Fruit fly (Drosophila melanogaster) whole organism, larva: ENCODE data around the gene galectin.

ENCODE experiments used
- noc ChIP-seq: fragments of 200-800 bp; sonication (Bioruptor generic); optimal IDR thresholded peaks from 3 replicates; lab custom pipeline; 2019; ENCODE audit warnings: missing biosample characterization, mild to moderate bottlenecking, missing genetic modification characterization, moderate library complexity

The galectin gene

DNA sequence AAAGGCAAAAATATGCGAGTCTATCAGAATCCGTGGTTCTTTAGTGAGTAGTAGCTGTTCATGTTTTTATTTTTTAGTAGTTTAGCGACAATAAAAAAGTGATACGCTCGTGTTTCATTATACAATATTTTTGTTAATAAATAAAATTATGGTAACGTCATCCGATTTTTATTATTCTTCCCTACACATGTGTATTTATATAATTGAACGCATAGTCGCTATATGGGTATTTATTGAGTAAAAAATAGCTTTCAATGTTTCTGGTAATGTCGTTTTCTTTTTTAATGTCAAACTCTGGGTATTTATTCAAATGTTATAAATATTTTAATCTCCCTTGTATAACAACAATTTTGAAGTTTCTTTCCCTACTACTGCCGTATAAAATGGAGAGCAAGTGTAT lies 4.5 kb downstream of the galectin start, which contains the start of gene CG11374:
TSS of gene CG11374 (plus strand) at position 301 of the 400 bp plus-strand sequence.
- TF ChIP-seq noc: no peak

DNA sequence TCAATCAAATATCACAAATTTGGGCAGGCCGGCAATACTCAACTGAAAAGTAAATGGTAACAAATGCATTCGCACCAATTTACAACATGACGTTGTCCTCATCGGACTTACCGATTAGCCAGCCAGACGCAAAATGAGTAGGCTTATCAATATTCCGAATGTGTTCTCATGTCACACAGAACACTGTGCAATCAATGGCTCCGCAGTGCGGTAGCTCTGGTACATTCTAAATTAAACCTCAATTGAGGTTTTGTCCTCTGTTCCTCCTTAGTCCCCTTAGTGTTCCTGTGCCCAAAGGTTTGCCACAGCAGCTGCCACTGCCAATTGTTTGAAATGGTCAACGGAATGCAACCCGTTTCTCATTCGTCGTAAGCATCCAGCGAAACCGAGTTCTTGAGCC lies 7.3 kb downstream of the galectin start:
- no peak for TF ChIP-seq noc

DNA sequence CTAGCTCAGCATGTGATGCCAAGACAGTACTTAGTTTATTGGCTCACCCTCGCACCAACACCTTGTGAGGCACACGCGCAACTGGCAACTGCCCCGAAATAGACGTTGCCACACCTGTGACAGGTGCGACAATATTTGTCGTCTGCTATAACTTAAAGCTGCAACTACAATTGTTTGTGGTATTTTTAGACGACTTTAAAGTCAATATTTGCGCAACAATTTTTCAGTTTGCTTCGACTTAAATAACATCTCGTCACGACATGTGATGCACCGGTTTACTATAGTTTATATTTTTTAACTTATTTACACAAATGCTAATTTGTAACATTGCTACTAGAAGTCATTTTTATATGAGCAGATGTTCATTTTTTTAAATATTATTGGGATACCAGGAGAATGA lies 9.6 kb downstream of the galectin start:
- peak; percentile 46 for TF ChIP-seq noc

DNA sequence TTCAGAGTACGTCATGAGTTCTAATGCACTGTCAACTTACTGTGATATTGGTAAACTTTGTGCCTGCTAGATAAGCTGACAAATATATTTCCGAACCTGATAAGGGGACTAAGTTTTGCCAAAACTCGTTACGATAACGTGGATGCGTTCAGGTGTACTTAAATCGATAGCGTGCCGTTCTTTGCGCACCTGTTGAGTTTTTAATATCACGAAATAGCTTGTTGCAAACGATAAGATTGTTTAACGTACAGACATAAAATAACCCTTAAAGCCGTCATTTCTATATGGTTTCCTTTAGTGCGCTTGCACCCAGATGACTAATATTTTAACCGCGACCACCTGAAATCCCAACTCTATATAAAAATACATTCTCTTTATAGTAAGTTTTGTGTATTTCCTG lies 10.5 kb downstream of the galectin start:
- TF ChIP-seq noc: no peak

DNA sequence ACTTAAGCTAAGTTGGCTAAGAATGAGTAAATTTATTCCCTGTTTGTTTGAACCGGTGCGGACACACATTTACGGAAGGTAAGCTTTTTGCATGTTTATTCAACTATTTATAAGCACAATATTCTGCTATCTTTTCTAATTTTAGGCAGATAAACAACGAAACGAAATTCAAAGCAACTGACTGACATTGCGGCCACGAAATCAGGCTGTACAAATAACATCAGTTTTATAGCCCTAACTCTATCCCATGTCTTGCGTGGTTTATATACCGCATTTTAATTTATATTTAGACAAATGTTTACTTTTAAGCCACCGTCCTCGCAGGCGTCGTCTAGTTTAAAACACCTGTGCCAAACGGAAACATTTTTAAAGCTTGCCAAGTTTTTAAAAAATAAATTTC lies 13.5 kb downstream of the galectin start:
- peak; percentile 66 for TF ChIP-seq noc

DNA sequence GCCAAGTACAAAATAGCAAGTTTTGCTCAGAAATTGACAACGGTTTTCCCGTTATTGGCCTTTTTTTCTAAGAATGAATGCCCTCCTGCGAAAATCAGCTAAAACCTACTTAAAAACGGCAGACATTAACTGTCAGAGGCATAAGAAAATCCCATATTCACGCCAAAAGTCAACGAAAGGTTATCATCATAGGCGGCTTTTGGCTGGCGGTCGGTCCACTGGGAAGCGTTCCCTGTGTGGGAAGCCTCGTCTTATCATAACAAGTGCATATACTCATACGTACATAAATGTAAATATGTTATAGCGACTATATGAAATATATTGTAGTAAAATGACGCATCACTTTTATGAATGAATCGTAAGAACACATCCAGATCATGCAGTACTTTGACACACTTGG lies 14.1 kb downstream of the galectin start:
- TF ChIP-seq noc: no peak

DNA sequence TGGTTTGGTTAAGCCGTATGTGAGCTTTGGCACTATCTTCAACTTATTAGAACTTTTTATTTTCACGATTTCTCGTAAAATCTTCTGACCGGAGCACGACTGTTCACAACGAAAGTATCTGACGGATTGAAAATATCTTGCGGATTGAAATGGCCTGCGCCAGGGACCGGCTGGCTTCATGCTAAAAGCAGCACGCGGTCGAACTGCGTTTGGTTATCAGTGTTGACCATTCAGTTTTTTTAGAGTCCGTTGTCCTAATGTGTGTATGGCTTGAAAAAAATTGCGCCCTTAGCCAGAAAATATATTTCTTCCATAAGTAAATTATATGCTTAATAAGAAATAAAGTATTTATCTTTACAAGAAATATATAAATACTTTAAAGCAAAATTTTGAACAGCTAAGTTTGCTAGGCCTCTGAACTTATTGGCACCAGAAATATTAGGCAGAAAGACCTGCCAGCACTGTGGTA lies 15.7 kb downstream of the galectin start, which contains the start of gene net:
TSS of gene net (minus strand) at position 133 of the 469 bp plus-strand sequence.
- peak; percentile 82 for TF ChIP-seq noc

DNA sequence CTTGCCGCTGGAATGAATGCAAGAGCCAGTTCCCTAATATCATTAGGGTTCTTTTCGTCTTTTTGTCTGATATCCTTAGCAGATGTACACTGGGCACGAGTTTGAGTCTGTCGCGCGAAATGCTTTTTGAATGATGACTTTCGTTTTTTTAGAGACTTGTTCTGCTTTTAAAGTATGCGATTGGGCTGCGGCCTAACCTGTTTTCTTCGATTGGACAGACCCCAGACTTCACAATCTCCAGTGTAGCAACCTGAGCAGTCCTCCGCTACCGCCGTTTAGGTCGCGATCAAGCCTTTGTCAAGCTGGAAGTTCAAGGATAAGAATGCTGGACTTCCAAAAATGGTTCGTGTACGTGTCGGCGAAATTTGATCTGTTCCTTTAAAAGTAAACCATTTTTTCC lies 17.0 kb downstream of the galectin start:
- no peak for TF ChIP-seq noc

DNA sequence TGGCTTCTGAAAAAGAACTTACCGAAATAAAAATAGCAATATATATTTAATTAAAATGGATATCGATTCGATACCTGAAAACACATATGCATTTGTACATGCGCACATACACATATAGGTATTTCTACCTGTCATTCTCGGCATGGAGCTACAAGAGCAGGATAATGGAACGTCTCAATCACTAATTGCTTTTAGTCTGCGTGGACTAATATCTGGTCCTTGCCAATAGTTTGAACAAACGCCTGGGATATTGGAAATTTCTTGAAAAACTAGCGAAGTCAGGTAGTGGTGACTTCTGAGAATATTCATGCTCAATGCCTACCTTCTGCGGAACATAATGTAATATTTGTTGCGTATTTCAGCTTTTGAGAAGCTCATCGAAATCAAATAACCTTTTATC lies 17.6 kb downstream of the galectin start:
- TF ChIP-seq noc: no peak

DNA sequence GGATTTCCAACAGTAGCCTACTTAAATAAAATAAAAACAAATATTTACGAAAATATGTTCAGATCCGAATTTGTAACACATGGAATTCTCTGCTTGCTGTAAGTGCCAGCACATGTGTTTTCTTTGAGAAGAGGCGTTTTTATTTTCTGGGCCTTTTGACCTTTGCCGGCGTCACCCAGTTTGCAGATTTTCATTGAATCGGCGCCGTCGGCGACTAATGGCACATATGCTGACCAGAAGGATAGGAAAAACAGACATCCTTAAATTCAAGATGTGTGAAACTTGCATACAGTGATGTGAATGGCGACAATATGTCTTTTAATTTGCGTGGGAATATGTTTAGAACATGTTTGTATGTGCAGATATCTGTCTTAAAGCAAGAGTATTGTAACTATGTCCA lies 18.5 kb downstream of the galectin start:
- TF ChIP-seq noc: no peak

DNA sequence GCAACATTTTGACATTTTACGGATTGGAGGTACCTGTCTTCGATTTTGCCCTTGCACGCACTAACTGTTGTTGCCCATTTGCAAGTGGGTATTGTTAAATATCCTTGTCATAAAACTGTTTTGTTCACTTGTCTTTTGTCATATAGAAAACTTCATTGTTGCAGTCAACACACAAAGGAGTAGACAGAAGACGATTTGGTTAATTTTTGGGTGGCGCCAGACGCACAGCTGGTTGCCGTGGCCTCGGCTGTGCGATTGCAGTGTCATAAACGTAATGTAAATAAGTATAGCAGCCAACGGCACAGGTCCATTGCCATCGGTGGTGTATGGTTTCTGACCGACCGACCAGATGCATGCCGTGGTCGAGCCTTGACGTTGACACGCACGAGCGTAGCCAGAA lies 19.8 kb downstream of the galectin start:
- no peak for TF ChIP-seq noc

DNA sequence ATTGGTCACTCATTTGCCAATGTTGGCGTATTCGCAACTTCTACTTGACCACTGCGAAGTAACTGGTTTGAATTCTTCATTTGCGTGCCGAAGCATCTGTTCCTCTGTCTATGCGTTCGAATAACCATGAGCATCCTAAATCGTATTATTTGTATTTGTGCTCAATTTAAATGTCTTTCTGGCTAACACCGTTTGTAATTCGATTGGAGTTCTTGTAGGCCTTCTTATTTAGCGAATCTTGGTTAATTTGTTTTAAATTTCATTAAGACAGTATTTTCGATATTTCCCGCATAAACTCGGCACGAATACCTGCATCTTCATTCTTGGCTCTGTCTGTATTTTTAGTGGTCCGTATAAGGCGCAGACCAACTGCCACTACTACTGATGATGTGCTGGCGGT lies 20.3 kb downstream of the galectin start:
- TF ChIP-seq noc: no peak

DNA sequence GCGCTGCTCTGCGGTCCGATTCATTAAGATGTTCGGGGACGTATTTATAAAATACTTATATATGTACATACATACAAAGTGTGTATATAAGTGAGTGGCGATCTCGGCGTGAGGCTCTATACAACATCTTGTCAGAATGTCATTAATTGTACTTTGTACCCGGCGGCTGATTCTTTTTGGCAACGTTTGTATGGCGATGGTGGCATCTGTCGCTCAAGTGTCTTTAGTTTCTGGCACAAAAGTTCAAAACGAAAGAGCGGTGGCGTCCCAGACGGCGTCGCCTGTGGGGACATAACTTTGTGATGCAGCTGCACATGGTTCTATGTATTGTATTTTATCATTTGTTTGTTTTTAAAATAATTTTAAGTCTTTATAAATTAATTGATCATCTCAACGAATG lies 21.4 kb downstream of the galectin start:
- no peak for TF ChIP-seq noc

DNA sequence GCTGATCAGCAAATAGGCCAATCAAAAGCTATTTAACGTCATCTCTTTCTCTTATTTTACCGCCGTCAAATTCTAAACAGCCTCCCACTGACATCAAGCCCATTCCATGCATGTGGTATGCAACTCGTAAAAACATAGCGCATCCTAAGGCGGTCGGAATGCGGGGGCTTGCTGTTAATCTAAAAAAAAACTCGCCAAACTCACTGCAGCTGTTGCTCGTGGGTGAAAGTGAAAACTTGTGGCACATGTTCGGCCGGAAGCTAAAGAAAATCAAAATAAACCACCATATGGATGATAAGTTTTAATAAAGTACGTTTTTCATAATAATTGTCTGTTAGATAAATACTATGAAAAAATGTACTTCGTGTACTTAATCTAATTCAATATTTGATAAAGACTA lies 22.5 kb downstream of the galectin start:
- TF ChIP-seq noc: no peak

DNA sequence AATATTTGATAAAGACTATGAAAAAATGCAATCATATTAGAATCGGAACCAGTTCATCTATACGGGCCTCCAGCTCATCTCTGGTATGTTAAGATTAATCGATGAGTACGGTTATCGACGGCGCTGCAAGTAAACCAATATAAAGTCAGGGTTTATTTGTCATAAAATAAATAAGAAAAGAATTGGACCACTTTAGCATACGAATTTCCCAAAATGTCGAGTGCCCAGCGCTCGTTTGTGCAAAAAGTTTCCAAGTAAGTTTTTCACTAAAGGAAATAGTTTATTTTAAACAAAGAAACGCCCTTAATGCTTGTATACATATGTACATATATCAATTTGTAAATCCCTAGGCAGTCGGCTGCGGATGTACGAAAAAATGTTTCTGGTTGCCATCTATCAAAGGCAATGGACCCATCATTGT lies 23.1 kb downstream of the galectin start, which contains the start of gene Zir:
TSS of gene Zir (plus strand) at position 101 of the 421 bp plus-strand sequence.
- no peak for TF ChIP-seq noc

DNA sequence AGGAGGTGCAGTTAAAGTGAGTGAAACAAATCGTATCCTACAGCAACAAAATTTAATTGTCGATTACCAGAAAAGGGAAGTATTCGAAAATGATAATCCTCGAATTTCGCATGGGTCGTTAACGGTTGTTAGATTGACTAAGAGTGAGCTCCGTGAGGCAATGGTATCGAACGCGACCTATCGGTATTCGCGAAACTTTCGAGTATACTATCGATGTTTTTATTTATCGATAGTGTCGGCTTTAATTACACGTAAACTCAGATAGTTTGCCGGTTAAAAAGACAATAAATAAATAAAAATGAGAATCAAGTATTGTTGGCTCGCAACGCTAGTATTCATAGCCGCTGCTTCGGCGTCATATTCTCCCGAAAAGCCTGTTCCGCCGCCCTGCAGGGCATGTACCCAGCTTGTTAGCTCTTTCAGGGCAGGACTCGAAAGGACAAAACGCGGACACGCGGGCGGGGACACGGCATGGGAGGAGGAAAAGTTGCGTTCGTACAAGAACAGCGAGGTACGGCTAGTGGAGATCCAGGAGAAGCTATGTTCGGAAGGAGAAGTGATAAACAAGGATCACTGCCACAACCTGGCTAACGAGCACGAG lies 30.7 kb downstream of the galectin start, which contains the start of gene Creld:
TSS of gene Creld (plus strand) at position 220 of the 601 bp plus-strand sequence.
- TF ChIP-seq noc: no peak

DNA sequence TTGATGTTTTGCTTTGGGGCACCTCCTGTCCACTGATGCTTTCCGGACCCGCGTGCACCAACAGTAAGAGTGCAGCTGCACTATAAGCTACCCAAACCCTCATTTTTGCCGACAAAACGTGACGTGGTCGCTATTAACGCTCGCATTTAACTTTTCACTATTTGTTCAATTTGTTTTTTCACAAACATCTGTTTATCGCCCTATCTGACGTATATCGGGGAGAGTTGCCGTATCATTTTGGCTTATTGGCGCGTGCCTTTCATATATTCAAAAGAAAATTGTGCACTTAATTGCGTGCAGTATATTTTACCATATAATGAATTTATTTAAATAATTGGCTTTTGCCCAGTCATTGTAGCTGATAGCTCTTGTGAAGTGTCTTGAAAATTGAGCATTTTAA lies 35.0 kb downstream of the galectin start, which contains the start of the genes Nhe1 and Sam-S:
TSS of gene Nhe1 (minus strand) at position 193 of the 400 bp plus-strand sequence.
TSS of gene Sam-S (plus strand) at position 364 of the 400 bp plus-strand sequence.
- no peak for TF ChIP-seq noc

DNA sequence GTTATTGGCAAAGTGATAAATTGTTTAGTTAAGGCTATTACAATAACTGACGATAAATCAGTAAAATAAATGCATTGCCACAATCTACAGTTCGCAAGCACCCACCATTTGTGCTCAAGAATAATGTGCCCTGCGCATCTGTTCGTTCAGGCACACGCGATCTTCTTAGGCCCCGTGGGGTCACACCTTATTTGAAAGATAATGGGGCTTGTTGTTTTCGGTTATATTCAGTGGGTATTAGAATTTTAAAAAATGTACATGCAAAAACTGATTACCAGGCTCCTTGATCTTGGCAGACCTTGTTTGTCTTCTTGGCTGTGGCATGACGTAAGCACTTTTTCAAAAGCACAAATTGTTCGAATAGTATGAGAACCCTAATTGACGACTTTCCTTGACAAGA lies 35.5 kb downstream of the galectin start:
- TF ChIP-seq noc: no peak
